Worm (Caenorhabditis elegans): Measurements from ENCODE around the gene W04B5.8.

DNA sequence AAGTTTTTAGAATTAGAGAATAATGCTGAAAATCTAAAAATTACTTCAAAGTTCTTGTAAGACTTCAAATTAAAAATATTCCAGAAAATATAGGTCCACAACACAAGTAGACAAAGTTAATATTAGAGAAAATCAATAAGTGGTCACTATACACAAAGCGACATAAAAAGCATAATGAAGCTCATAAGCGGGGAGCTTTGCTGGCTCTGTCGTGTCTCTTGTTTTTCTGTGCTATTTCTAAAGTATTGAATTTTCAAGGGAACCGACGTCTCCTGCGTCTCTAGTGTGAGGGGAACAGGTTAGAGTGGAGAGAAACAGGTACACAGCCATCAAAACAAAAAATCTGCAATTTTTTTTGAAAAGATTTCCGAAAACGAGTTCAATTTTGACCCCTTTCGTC is 12.4 kb downstream of the W04B5.8 start, which contains the start of gene E02H9.13:
- TF ChIP-seq mep-1 (tag; optimal IDR thresholded peaks at IDR 0.05) (no peak), skn-1 (tag; optimal IDR thresholded peaks at IDR 0.05) (no peak), nhr-11 (tag; optimal IDR thresholded peaks at IDR 0.05) (no peak), snpc-4 (tag; optimal IDR thresholded peaks at IDR 0.05) (no peak), lin-13 (GFP tag; optimal IDR thresholded peaks at IDR 0.05) (no peak), pha-4 (GFP tag; IDR thresholded peaks at IDR 0.05) (no peak), pha-4 (tag; optimal IDR thresholded peaks at IDR 0.05) (no peak), pqm-1 (tag; optimal IDR thresholded peaks at IDR 0.05) (no peak), ceh-82 (tag; optimal IDR thresholded peaks at IDR 0.05) (no peak), F37D6.2 (tag; optimal IDR thresholded peaks at IDR 0.05) (no peak), php-3 (GFP tag; IDR thresholded peaks at IDR 0.05) (no peak), rbr-2 (tag; optimal IDR thresholded peaks at IDR 0.05) (no peak), fos-1 (tag; optimal IDR thresholded peaks at IDR 0.05) (no peak), nhr-41 (GFP tag; IDR thresholded peaks at IDR 0.05) (no peak), unc-62 (GFP tag; optimal IDR thresholded peaks at IDR 0.05 in 1 of 2) (peak in 1 of 2 experiments; percentile 29), unc-62 (tag; optimal IDR thresholded peaks at IDR 0.05) (no peak)
